Worm (Caenorhabditis elegans): ENCODE measurements around the gene cyl-1.

ce11 chrV:12026878-12027477, 33.5 kb upstream of the cyl-1 start:
- no peak for TF ChIP-seq mdl-1 (tag; optimal IDR thresholded peaks at IDR 0.05)
- TF ChIP-seq ztf-11 (tag; optimal IDR thresholded peaks at IDR 0.05): no peak
- no peak for TF ChIP-seq R02D3.7 (tag; optimal IDR thresholded peaks at IDR 0.05)
- no peak for TF ChIP-seq nhr-25 (tag; optimal IDR thresholded peaks at IDR 0.05)
- no peak for TF ChIP-seq ceh-82 (tag; optimal IDR thresholded peaks at IDR 0.05)

Measured in whole organism, L3 larva.